Fruit fly (Drosophila melanogaster) whole organism, embryonic: ENCODE measurements around the gene Taf2.

Experiments used
- Awh ChIP-seq: fragments of 200-800 bp; sonication (Bioruptor generic); IDR thresholded peaks from 2 replicates; pipeline ENCODE4, ENCODE4 v1.3.6; 2022; ENCODE audit warnings: missing biosample characterization, missing genetic modification characterization
- Bdp1 ChIP-seq: fragments of 200-800 bp; sonication (Bioruptor generic); optimal IDR thresholded peaks from 3 replicates; lab custom pipeline; 2016; ENCODE audit warnings: missing biosample characterization, missing genetic modification characterization
- C15 ChIP-seq: fragments of 200-800 bp; sonication (Bioruptor generic); IDR thresholded peaks from 3 replicates; pipeline ENCODE4 v1.3.6; 2022; ENCODE audit warnings: missing biosample characterization, missing genetic modification characterization
- CG10209 ChIP-seq: fragments of 200-800 bp; sonication (Bioruptor generic); optimal IDR thresholded peaks from 3 replicates; lab custom pipeline; 2017; ENCODE audit warnings: missing biosample characterization, mild to moderate bottlenecking, missing genetic modification characterization, missing genetic modification reagents
- CG1024 ChIP-seq: fragments of 200-800 bp; sonication (Bioruptor generic); IDR thresholded peaks from 2 replicates; pipeline ENCODE4 v1.3.6; 2022; ENCODE audit warnings: missing biosample characterization, missing genetic modification characterization
- CG10321 ChIP-seq: fragments of 200-800 bp; sonication (Bioruptor generic); IDR thresholded peaks from 2 replicates; pipeline ENCODE4 v1.3.6; 2022; ENCODE audit warnings: missing biosample characterization, missing genetic modification characterization
- CG10462 ChIP-seq: fragments of 200-800 bp; sonication (Bioruptor generic); optimal IDR thresholded peaks from 2 replicates; lab custom pipeline; 2016; ENCODE audit warnings: missing biosample characterization, missing genetic modification characterization
- CG14667 ChIP-seq: fragments of 200-800 bp; sonication (Bioruptor generic); IDR thresholded peaks from 2 replicates; pipeline ENCODE4 v1.3.6; 2022; ENCODE audit warnings: missing biosample characterization, missing genetic modification characterization
- CG15601 ChIP-seq: fragments of 200-800 bp; sonication (Bioruptor generic); optimal IDR thresholded peaks from 3 replicates; lab custom pipeline; 2019; ENCODE audit warnings: missing biosample characterization, mild to moderate bottlenecking, missing genetic modification characterization, moderate library complexity
- CG2129 ChIP-seq: fragments of 200-800 bp; sonication (Bioruptor generic); IDR thresholded peaks from 2 replicates; pipeline ENCODE4 v1.3.6; 2022; ENCODE audit warnings: missing biosample characterization, missing genetic modification characterization; ENCODE audit not compliant: partially characterized antibody
- CG30403 ChIP-seq: fragments of 200-800 bp; sonication (Bioruptor generic); optimal IDR thresholded peaks from 3 replicates; lab custom pipeline; 2016; ENCODE audit warnings: missing biosample characterization, missing genetic modification characterization
- CG3407 ChIP-seq: fragments of 200-800 bp; sonication (Bioruptor generic); optimal IDR thresholded peaks from 2 replicates; lab custom pipeline; 2018; ENCODE audit warnings: missing biosample characterization, mild to moderate bottlenecking, missing genetic modification characterization
- CG7271 ChIP-seq: fragments of 200-800 bp; sonication (Bioruptor generic); optimal IDR thresholded peaks from 2 replicates; lab custom pipeline; 2018; ENCODE audit warnings: missing biosample characterization, mild to moderate bottlenecking, missing genetic modification characterization, moderate library complexity
- CG7987 ChIP-seq: fragments of 200-800 bp; sonication (Bioruptor generic); optimal IDR thresholded peaks from 2 replicates; lab custom pipeline; 2018; ENCODE audit warnings: missing biosample characterization, mild to moderate bottlenecking, missing genetic modification characterization, moderate library complexity
- CG8388 ChIP-seq: fragments of 200-800 bp; sonication (Bioruptor generic); optimal IDR thresholded peaks from 2 replicates; lab custom pipeline; 2019; ENCODE audit warnings: missing biosample characterization, mild to moderate bottlenecking, missing genetic modification characterization, moderate library complexity
- CG9797 ChIP-seq: fragments of 200-800 bp; sonication (Bioruptor generic); optimal IDR thresholded peaks from 3 replicates; lab custom pipeline; 2018; ENCODE audit warnings: missing biosample characterization, mild to moderate bottlenecking, missing genetic modification characterization
- D19B ChIP-seq: fragments of 200-800 bp; sonication (Bioruptor generic); optimal IDR thresholded peaks from 2 replicates; lab custom pipeline; 2017; ENCODE audit warnings: missing biosample characterization, mild to moderate bottlenecking, missing genetic modification characterization
- Gsc ChIP-seq: fragments of 200-800 bp; sonication (Bioruptor generic); IDR thresholded peaks from 2 replicates; pipeline ENCODE4 v1.3.6; 2022; ENCODE audit warnings: missing biosample characterization, missing genetic modification characterization
- Jarid2 ChIP-seq: fragments of 200-800 bp; sonication (Bioruptor generic); optimal IDR thresholded peaks from 3 replicates; lab custom pipeline; 2017; ENCODE audit warnings: mild to moderate bottlenecking, missing biosample characterization, missing genetic modification reagents, missing genetic modification characterization
- Meics ChIP-seq: fragments of 200-800 bp; sonication (Bioruptor generic); optimal IDR thresholded peaks from 2 replicates; lab custom pipeline; 2017; ENCODE audit warnings: missing biosample characterization, mild to moderate bottlenecking, missing genetic modification characterization
- Neu2 ChIP-seq: fragments of 200-800 bp; sonication (Bioruptor generic); optimal IDR thresholded peaks from 3 replicates; lab custom pipeline; 2016; ENCODE audit warnings: missing biosample characterization, missing genetic modification characterization, borderline replicate concordance
- Nf-YA ChIP-seq: fragments of 200-800 bp; sonication (Bioruptor generic); IDR thresholded peaks from 2 replicates; pipeline ENCODE4 v1.3.6; 2022; ENCODE audit warnings: missing biosample characterization, missing genetic modification characterization
- Pdp1 ChIP-seq, 2 experiments: fragments of 200-800 bp; sonication (Bioruptor generic); optimal IDR thresholded peaks; 3 replicates each; lab custom pipeline; 2016; ENCODE audit warnings: missing biosample characterization in 2 of 2, missing genetic modification characterization in 2 of 2, mild to moderate bottlenecking in 1 of 2, moderate library complexity in 1 of 2
- Xrp1 ChIP-seq: fragments of 200-800 bp; sonication (Bioruptor generic); IDR thresholded peaks from 2 replicates; pipeline ENCODE4 v1.3.6; 2022; ENCODE audit warnings: missing biosample characterization, missing genetic modification characterization
- al ChIP-seq: fragments of 200-800 bp; sonication (Bioruptor generic); IDR thresholded peaks from 2 replicates; pipeline ENCODE4 v1.3.6; 2022; ENCODE audit warnings: missing biosample characterization, missing genetic modification characterization
- bsh ChIP-seq, 2 experiments: fragments of 200-800 bp; sonication (Bioruptor generic); optimal IDR thresholded peaks; 2 replicates each; lab custom pipeline; 2017 to 2018; ENCODE audit warnings: mild to moderate bottlenecking in 2 of 2, missing biosample characterization in 2 of 2, missing genetic modification characterization in 2 of 2, moderate library complexity in 1 of 2
- cad ChIP-seq: fragments of >200 bp; optimal IDR thresholded peaks from 2 replicates; lab custom pipeline; 2017; ENCODE audit warnings: missing biosample characterization, missing genetic modification characterization
- caup ChIP-seq: fragments of 200-800 bp; sonication (Bioruptor generic); optimal IDR thresholded peaks from 3 replicates; lab custom pipeline; 2017; ENCODE audit warnings: missing biosample characterization, mild to moderate bottlenecking, missing genetic modification characterization, moderate library complexity; ENCODE audit not compliant: severe bottlenecking
- dmrt99B ChIP-seq: fragments of 200-800 bp; sonication (Bioruptor generic); optimal IDR thresholded peaks from 2 replicates; lab custom pipeline; 2018; ENCODE audit warnings: missing biosample characterization, mild to moderate bottlenecking, missing genetic modification characterization, moderate library complexity
- dysf ChIP-seq: fragments of 200-800 bp; sonication (Bioruptor generic); IDR thresholded peaks from 3 replicates; pipeline ENCODE4 v1.3.6; 2022; ENCODE audit warnings: missing biosample characterization, missing genetic modification characterization
- gce ChIP-seq: fragments of 200-800 bp; sonication (Bioruptor generic); IDR thresholded peaks from 3 replicates; pipeline ENCODE4 v1.3.6; 2022; ENCODE audit warnings: missing biosample characterization, missing genetic modification characterization
- grau ChIP-seq: fragments of 200-800 bp; optimal IDR thresholded peaks from 3 replicates; lab custom pipeline; 2019; ENCODE audit warnings: missing biosample characterization, mild to moderate bottlenecking, missing genetic modification characterization, moderate library complexity
- hth ChIP-seq: fragments of >200 bp; optimal IDR thresholded peaks from 2 replicates; lab custom pipeline; 2017; ENCODE audit warnings: inconsistent platforms
- lola ChIP-seq, 3 experiments: fragments of >200 bp in 2 of 3; fragments of 200-800 bp in 1 of 3; sonication (Bioruptor generic) in 1 of 3; optimal IDR thresholded peaks; 2 replicates each; lab custom pipeline; 2017 to 2019; ENCODE audit warnings: missing biosample characterization in 3 of 3, missing genetic modification characterization in 3 of 3, mild to moderate bottlenecking in 1 of 3, moderate library complexity in 1 of 3
- nerfin-1 ChIP-seq: fragments of 200-800 bp; sonication (Bioruptor generic); optimal IDR thresholded peaks from 3 replicates; lab custom pipeline; 2019; ENCODE audit warnings: missing biosample characterization, mild to moderate bottlenecking, missing genetic modification characterization, moderate library complexity
- pita ChIP-seq: fragments of 200-800 bp; sonication (Bioruptor generic); optimal IDR thresholded peaks from 2 replicates; lab custom pipeline; 2017; ENCODE audit warnings: missing biosample characterization, mild to moderate bottlenecking, missing genetic modification characterization
- pros ChIP-seq: fragments of 200-800 bp; sonication (Bioruptor generic); optimal IDR thresholded peaks from 3 replicates; lab custom pipeline; 2019; ENCODE audit warnings: missing biosample characterization, mild to moderate bottlenecking, missing genetic modification characterization, moderate library complexity
- psq ChIP-seq: fragments of 200-800 bp; sonication (Bioruptor generic); optimal IDR thresholded peaks from 2 replicates; lab custom pipeline; 2017; ENCODE audit warnings: missing biosample characterization, missing genetic modification characterization
- sd ChIP-seq: fragments of 200-800 bp; sonication (Bioruptor generic); optimal IDR thresholded peaks from 3 replicates; lab custom pipeline; 2018; ENCODE audit warnings: missing biosample characterization, mild to moderate bottlenecking, missing genetic modification characterization, moderate library complexity
- sima ChIP-seq: fragments of 200-800 bp; sonication (Bioruptor generic); optimal IDR thresholded peaks from 2 replicates; lab custom pipeline; 2016; ENCODE audit warnings: missing biosample characterization, missing genetic modification characterization
- sisA ChIP-seq: fragments of 200-800 bp; sonication (Bioruptor generic); IDR thresholded peaks from 2 replicates; pipeline ENCODE4 v1.3.6; 2022; ENCODE audit warnings: missing biosample characterization, missing genetic modification characterization
- toy ChIP-seq: fragments of 200-800 bp; sonication (Bioruptor generic); IDR thresholded peaks from 2 replicates; pipeline ENCODE4 v1.3.6; 2022; ENCODE audit warnings: missing biosample characterization, missing genetic modification characterization
- trh ChIP-seq: fragments of 200-800 bp; sonication (Bioruptor generic); optimal IDR thresholded peaks from 2 replicates; lab custom pipeline; 2016; ENCODE audit warnings: missing biosample characterization, missing genetic modification characterization
- twi ChIP-seq: fragments of 200-800 bp; optimal IDR thresholded peaks from 2 replicates; lab custom pipeline; 2019; ENCODE audit warnings: missing biosample characterization, mild to moderate bottlenecking, missing genetic modification characterization, moderate library complexity
- tx ChIP-seq: fragments of 200-800 bp; sonication (Bioruptor generic); optimal IDR thresholded peaks from 2 replicates; lab custom pipeline; 2016; ENCODE audit warnings: missing biosample characterization, missing genetic modification characterization
- unpg ChIP-seq: fragments of 200-800 bp; sonication (Bioruptor generic); optimal IDR thresholded peaks from 3 replicates; lab custom pipeline; 2018; ENCODE audit warnings: missing biosample characterization, mild to moderate bottlenecking, missing genetic modification characterization, moderate library complexity
- vnd ChIP-seq: fragments of 200-800 bp; sonication (Bioruptor generic); IDR thresholded peaks from 3 replicates; pipeline ENCODE4 v1.3.6; 2022; ENCODE audit warnings: missing biosample characterization, missing genetic modification characterization; ENCODE audit not compliant: partially characterized antibody
- vvl ChIP-seq: fragments of 200-800 bp; sonication (Bioruptor generic); IDR thresholded peaks from 2 replicates; pipeline ENCODE4 v1.3.6; 2022; ENCODE audit warnings: missing biosample characterization, missing genetic modification characterization
- wdn ChIP-seq: fragments of 200-800 bp; sonication (Bioruptor generic); IDR thresholded peaks from 2 replicates; pipeline ENCODE4 v1.3.6; 2022; ENCODE audit warnings: missing biosample characterization, missing genetic modification characterization

Gene Taf2

DNA sequence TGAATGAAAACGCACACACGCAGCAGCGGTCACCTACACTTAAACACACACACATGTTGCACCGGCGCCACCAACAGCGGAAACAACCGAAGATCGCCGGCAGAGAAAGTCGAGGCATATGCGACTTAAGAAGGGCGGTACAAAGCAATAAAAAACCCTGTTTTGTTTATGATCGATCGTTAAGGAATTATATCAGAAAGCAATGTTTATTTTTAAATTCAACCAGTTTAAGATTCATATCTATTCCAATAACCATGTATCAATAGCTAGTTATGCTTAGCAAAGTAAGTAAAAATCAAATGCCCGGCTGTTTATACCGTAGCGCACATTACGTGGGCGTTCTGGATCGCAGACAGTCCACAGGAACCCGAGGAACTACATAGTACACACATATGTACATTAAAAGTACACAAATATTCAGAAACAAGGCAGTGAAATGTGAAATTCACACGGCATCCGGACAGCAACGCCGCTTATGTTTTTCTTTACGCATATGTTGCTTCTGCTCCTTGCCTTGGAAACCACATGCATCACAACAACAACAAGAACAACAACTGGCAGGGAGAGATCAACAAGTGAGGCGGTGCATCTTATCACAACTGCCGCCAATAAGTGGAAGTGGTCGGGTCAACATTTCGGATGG is 32.6 kb downstream of the Taf2 start (continued):
- TF ChIP-seq CG10462 (GFP tag; lab: Kevin White, UChicago) (peak; percentile 96), Meics (GFP tag; lab: Kevin White, UChicago) (peak; percentile 92), CG7271 (tag; lab: Kevin White, UChicago) (peak; percentile 91), toy (GFP tag; lab: Robert Waterston, UW) (peak; percentile 84), vnd (no peak), lola (GFP tag; optimal IDR thresholded peaks at IDR 0.05; lab: Kevin White, UChicago) (peak in 1 of 3 experiments; percentile 99), CG2129 (GFP tag; lab: Robert Waterston, UW) (no peak), Neu2 (GFP tag; lab: Kevin White, UChicago) (peak; percentile 97), CG7987 (peak; percentile 90), cad (GFP tag; lab: Kevin White, UChicago) (no peak), CG14667 (GFP tag; lab: Robert Waterston, UW) (peak; percentile 96), vvl (peak; percentile 99), nerfin-1 (tag; lab: Kevin White, UChicago) (peak; percentile 97), Xrp1 (peak; percentile 99), CG3407 (GFP tag; lab: Kevin White, UChicago) (peak; percentile 96), dysf (GFP tag; lab: Robert Waterston, UW) (peak; percentile 97), wdn (GFP tag; lab: Robert Waterston, UW) (peak; percentile 87), CG30403 (peak; percentile 97), CG15601 (peak; percentile 96), CG9797 (GFP tag; lab: Kevin White, UChicago) (no peak), Pdp1 (GFP tag; optimal IDR thresholded peaks at IDR 0.05; lab: Kevin White, UChicago) (peak; percentile 95 to 97), bsh (GFP tag; optimal IDR thresholded peaks at IDR 0.05; lab: Kevin White, UChicago) (peak; percentile 78 to 98), hth (lab: Kevin White, UChicago) (no peak), Gsc (GFP tag; lab: Robert Waterston, UW) (peak; percentile 96), trh (GFP tag; lab: Kevin White, UChicago) (peak; percentile 91), Awh (peak; percentile 98), CG8388 (GFP tag; lab: Kevin White, UChicago) (peak; percentile 97), twi (tag; lab: Kevin White, UChicago) (peak; percentile 100), caup (GFP tag; lab: Kevin White, UChicago) (peak; percentile 92), sisA (GFP tag; lab: Robert Waterston, UW) (peak; percentile 96), pita (GFP tag; lab: Kevin White, UChicago) (no peak), CG10209 (GFP tag; lab: Kevin White, UChicago) (peak; percentile 96), Jarid2 (GFP tag; lab: Kevin White, UChicago) (peak; percentile 86), unpg (GFP tag; lab: Kevin White, UChicago) (peak; percentile 97), D19B (GFP tag; lab: Kevin White, UChicago) (peak; percentile 70), grau (tag; lab: Kevin White, UChicago) (peak; percentile 94), sd (peak; percentile 80), CG10321 (peak; percentile 75), Nf-YA (GFP tag; lab: Robert Waterston, UW) (peak; percentile 93), gce (GFP tag; lab: Robert Waterston, UW) (peak; percentile 99), al (GFP tag; lab: Robert Waterston, UW) (peak; percentile 89), CG1024 (GFP tag; lab: Robert Waterston, UW) (peak; percentile 93), Bdp1 (GFP tag; lab: Kevin White, UChicago) (peak; percentile 92), C15 (GFP tag; lab: Robert Waterston, UW) (peak; percentile 86; the same call in 2 of the 3 replicates), psq (GFP tag; lab: Kevin White, UChicago) (peak; percentile 79), tx (GFP tag; lab: Kevin White, UChicago) (peak; percentile 95), pros (GFP tag; lab: Kevin White, UChicago) (peak; percentile 87), dmrt99B (tag; lab: Kevin White, UChicago) (peak; percentile 98), sima (peak; percentile 83)
